Fruit fly (Drosophila melanogaster) whole organism, embryonic: ENCODE data around the gene Ids.

ENCODE experiments used
- Asciz ChIP-seq: fragments of 200-800 bp; sonication (Bioruptor generic); optimal IDR thresholded peaks from 2 replicates; lab custom pipeline; 2017; ENCODE audit warnings: missing biosample characterization, mild to moderate bottlenecking, missing genetic modification characterization, missing genetic modification reagents
- CG10654 ChIP-seq: fragments of 200-800 bp; sonication (Bioruptor generic); optimal IDR thresholded peaks from 2 replicates; lab custom pipeline; 2016; ENCODE audit warnings: missing biosample characterization, missing genetic modification characterization
- CG11085 ChIP-seq: fragments of 200-800 bp; sonication (Bioruptor generic); IDR thresholded peaks from 2 replicates; pipeline ENCODE4 v1.3.6; 2022; ENCODE audit warnings: missing biosample characterization, missing genetic modification characterization
- CG11093 ChIP-seq: fragments of 200-800 bp; sonication (Bioruptor generic); IDR thresholded peaks from 3 replicates; pipeline ENCODE4 v1.3.6; 2022; ENCODE audit warnings: missing biosample characterization, missing genetic modification characterization
- CG12071 ChIP-seq: fragments of 200-800 bp; sonication (Bioruptor generic); optimal IDR thresholded peaks from 3 replicates; lab custom pipeline; 2018; ENCODE audit warnings: missing biosample characterization, mild to moderate bottlenecking, missing genetic modification characterization
- CG12236 ChIP-seq: fragments of 200-800 bp; sonication (Bioruptor generic); optimal IDR thresholded peaks from 2 replicates; lab custom pipeline; 2016; ENCODE audit warnings: missing biosample characterization, missing genetic modification characterization
- CG12769 ChIP-seq: fragments of 200-800 bp; sonication (Bioruptor generic); optimal IDR thresholded peaks from 2 replicates; lab custom pipeline; 2019; ENCODE audit warnings: missing biosample characterization, mild to moderate bottlenecking, missing genetic modification characterization, moderate library complexity
- CG13287 ChIP-seq: fragments of 200-800 bp; sonication (Bioruptor generic); IDR thresholded peaks from 2 replicates; pipeline ENCODE4 v1.3.6; 2022; ENCODE audit warnings: missing biosample characterization, missing genetic modification characterization; ENCODE audit not compliant: partially characterized antibody
- CG14710 ChIP-seq: fragments of 200-800 bp; sonication (Bioruptor generic); optimal IDR thresholded peaks from 3 replicates; lab custom pipeline; 2019; ENCODE audit warnings: missing biosample characterization, mild to moderate bottlenecking, missing genetic modification characterization, moderate library complexity
- CG1603 ChIP-seq: fragments of 200-800 bp; sonication (Bioruptor generic); optimal IDR thresholded peaks from 2 replicates; lab custom pipeline; 2019; ENCODE audit warnings: missing biosample characterization, mild to moderate bottlenecking, missing genetic modification characterization, moderate library complexity
- CG17361 ChIP-seq: fragments of 200-800 bp; sonication (Bioruptor generic); IDR thresholded peaks from 3 replicates; pipeline ENCODE4 v1.3.6; 2022; ENCODE audit warnings: missing biosample characterization, missing genetic modification characterization
- CG17612 ChIP-seq: fragments of 200-800 bp; sonication (Bioruptor generic); IDR thresholded peaks from 2 replicates; pipeline ENCODE4 v1.3.6; 2022; ENCODE audit warnings: missing biosample characterization, missing genetic modification characterization
- CG31441 ChIP-seq: fragments of 200-800 bp; sonication (Bioruptor generic); IDR thresholded peaks from 2 replicates; pipeline ENCODE4 v1.3.6; 2022; ENCODE audit warnings: missing biosample characterization, missing genetic modification characterization
- CG32772 ChIP-seq: fragments of 200-800 bp; sonication (Bioruptor generic); IDR thresholded peaks from 2 replicates; pipeline ENCODE4 v1.3.6; 2022; ENCODE audit warnings: missing biosample characterization, missing genetic modification characterization
- CG7963 ChIP-seq: fragments of 200-800 bp; sonication (Bioruptor generic); IDR thresholded peaks from 3 replicates; pipeline ENCODE4 v1.3.6; 2022; ENCODE audit warnings: missing biosample characterization, missing genetic modification characterization; ENCODE audit not compliant: partially characterized antibody
- CG8478 ChIP-seq: fragments of >200 bp; optimal IDR thresholded peaks from 2 replicates; lab custom pipeline; 2018
- Dek ChIP-seq: fragments of 200-800 bp; sonication (Bioruptor generic); optimal IDR thresholded peaks from 3 replicates; lab custom pipeline; 2019; ENCODE audit warnings: missing biosample characterization, mild to moderate bottlenecking, missing genetic modification characterization, moderate library complexity
- Dfd ChIP-seq, 2 experiments: fragments of >200 bp; optimal IDR thresholded peaks; 2 replicates each; lab custom pipeline; 2017; ENCODE audit warnings: missing biosample characterization in 2 of 2, missing genetic modification characterization in 2 of 2
- Doc3 ChIP-seq: fragments of 200-800 bp; sonication (Bioruptor generic); IDR thresholded peaks from 3 replicates; pipeline ENCODE4 v1.3.6; 2022; ENCODE audit warnings: missing biosample characterization, missing genetic modification characterization; ENCODE audit not compliant: partially characterized antibody
- E2f2 ChIP-seq: fragments of 200-800 bp; sonication (Bioruptor generic); IDR thresholded peaks from 2 replicates; pipeline ENCODE4 v1.3.6; 2022; ENCODE audit warnings: missing biosample characterization, missing genetic modification characterization
- Fer1 ChIP-seq: fragments of 200-800 bp; sonication (Bioruptor generic); optimal IDR thresholded peaks from 2 replicates; lab custom pipeline; 2017; ENCODE audit warnings: missing biosample characterization, mild to moderate bottlenecking, missing genetic modification characterization
- Gsc ChIP-seq: fragments of 200-800 bp; sonication (Bioruptor generic); IDR thresholded peaks from 2 replicates; pipeline ENCODE4 v1.3.6; 2022; ENCODE audit warnings: missing biosample characterization, missing genetic modification characterization
- H15 ChIP-seq: fragments of 200-800 bp; sonication (Bioruptor generic); IDR thresholded peaks from 3 replicates; pipeline ENCODE4 v1.3.6; 2022; ENCODE audit warnings: missing biosample characterization, missing genetic modification characterization
- HLH54F ChIP-seq: fragments of 200-800 bp; sonication (Bioruptor generic); optimal IDR thresholded peaks from 3 replicates; lab custom pipeline; 2016; ENCODE audit warnings: missing biosample characterization, missing genetic modification characterization
- Hey ChIP-seq: fragments of 200-800 bp; sonication (Bioruptor generic); optimal IDR thresholded peaks from 3 replicates; lab custom pipeline; 2018; ENCODE audit warnings: missing biosample characterization, mild to moderate bottlenecking, missing genetic modification characterization
- Hmr ChIP-seq: fragments of 200-800 bp; sonication (Bioruptor generic); optimal IDR thresholded peaks from 3 replicates; lab custom pipeline; 2017; ENCODE audit warnings: mild to moderate bottlenecking, missing biosample characterization, missing genetic modification reagents, missing genetic modification characterization
- Lhr ChIP-seq: fragments of 200-800 bp; sonication (Bioruptor generic); optimal IDR thresholded peaks from 3 replicates; lab custom pipeline; 2017; ENCODE audit warnings: mild to moderate bottlenecking, missing biosample characterization, missing genetic modification reagents, missing genetic modification characterization
- Meics ChIP-seq: fragments of 200-800 bp; sonication (Bioruptor generic); optimal IDR thresholded peaks from 2 replicates; lab custom pipeline; 2017; ENCODE audit warnings: missing biosample characterization, mild to moderate bottlenecking, missing genetic modification characterization
- Mrtf ChIP-seq: fragments of 200-800 bp; sonication (Bioruptor generic); IDR thresholded peaks from 3 replicates; pipeline ENCODE4 v1.3.6; 2022; ENCODE audit warnings: missing biosample characterization, missing genetic modification characterization
- Opbp ChIP-seq: fragments of 200-800 bp; sonication (Bioruptor generic); IDR thresholded peaks from 3 replicates; pipeline ENCODE4 v1.3.6; 2022; ENCODE audit warnings: missing biosample characterization, missing genetic modification characterization; ENCODE audit not compliant: partially characterized antibody
- PHDP ChIP-seq: fragments of 200-800 bp; sonication (Bioruptor generic); optimal IDR thresholded peaks from 3 replicates; lab custom pipeline; 2018; ENCODE audit warnings: missing biosample characterization, mild to moderate bottlenecking, missing genetic modification characterization, moderate library complexity
- Rfx ChIP-seq: fragments of 200-800 bp; sonication (Bioruptor generic); IDR thresholded peaks from 2 replicates; pipeline ENCODE4 v1.3.6; 2022; ENCODE audit warnings: missing biosample characterization, missing genetic modification characterization
- al ChIP-seq: fragments of 200-800 bp; sonication (Bioruptor generic); IDR thresholded peaks from 2 replicates; pipeline ENCODE4 v1.3.6; 2022; ENCODE audit warnings: missing biosample characterization, missing genetic modification characterization
- ato ChIP-seq: fragments of 200-800 bp; sonication (Bioruptor generic); IDR thresholded peaks from 2 replicates; pipeline ENCODE4 v1.3.6; 2022; ENCODE audit warnings: missing biosample characterization, missing genetic modification characterization; ENCODE audit not compliant: partially characterized antibody
- btn ChIP-seq: fragments of 200-800 bp; sonication (Bioruptor generic); optimal IDR thresholded peaks from 2 replicates; lab custom pipeline; 2016; ENCODE audit warnings: missing biosample characterization, missing genetic modification characterization
- croc ChIP-seq: fragments of 200-800 bp; sonication (Bioruptor generic); conservative IDR thresholded peaks from 3 replicates; pipeline ENCODE4 v1.3.6; 2022; ENCODE audit warnings: missing biosample characterization, missing genetic modification characterization
- crp ChIP-seq, 2 experiments: fragments of 200-800 bp; sonication (Bioruptor generic); optimal IDR thresholded peaks; 2 replicates in 1 of 2; 3 replicates in 1 of 2; lab custom pipeline; 2017; ENCODE audit warnings: missing biosample characterization in 2 of 2, missing genetic modification characterization in 2 of 2, mild to moderate bottlenecking in 1 of 2, moderate library complexity in 1 of 2
- disco-r ChIP-seq: fragments of 200-800 bp; sonication (Bioruptor generic); optimal IDR thresholded peaks from 2 replicates; lab custom pipeline; 2016; ENCODE audit warnings: missing biosample characterization, missing genetic modification characterization
- dmrt99B ChIP-seq: fragments of 200-800 bp; sonication (Bioruptor generic); optimal IDR thresholded peaks from 2 replicates; lab custom pipeline; 2018; ENCODE audit warnings: missing biosample characterization, mild to moderate bottlenecking, missing genetic modification characterization, moderate library complexity
- h ChIP-seq: fragments of >200 bp; optimal IDR thresholded peaks from 2 replicates; lab custom pipeline; 2017
- ham ChIP-seq: fragments of 200-800 bp; sonication (Bioruptor generic); IDR thresholded peaks from 2 replicates; pipeline ENCODE4 v1.3.6; 2022; ENCODE audit warnings: missing biosample characterization, missing genetic modification characterization
- hkb ChIP-seq, 2 experiments: fragments of 200-800 bp in 1 of 2; fragments of >200 bp in 1 of 2; sonication (Bioruptor generic) in 1 of 2; IDR thresholded peaks in 1 of 2; optimal IDR thresholded peaks in 1 of 2; 2 replicates each; pipeline versions ENCODE4 v1.3.6 to Lab custom; 2017 to 2022; ENCODE audit warnings: missing biosample characterization in 1 of 2, missing genetic modification characterization in 1 of 2
- lilli ChIP-seq: fragments of 200-800 bp; sonication (Bioruptor generic); optimal IDR thresholded peaks from 3 replicates; lab custom pipeline; 2016; ENCODE audit warnings: missing biosample characterization, missing genetic modification characterization
- nom ChIP-seq: fragments of 200-800 bp; sonication (Bioruptor generic); optimal IDR thresholded peaks from 2 replicates; lab custom pipeline; 2017; ENCODE audit warnings: missing biosample characterization, missing genetic modification characterization, mild to moderate bottlenecking, moderate library complexity, missing genetic modification reagents
- phol ChIP-seq: fragments of 200-800 bp; sonication (Bioruptor generic); optimal IDR thresholded peaks from 3 replicates; lab custom pipeline; 2018; ENCODE audit warnings: missing biosample characterization, mild to moderate bottlenecking, missing genetic modification characterization, moderate library complexity
- sna ChIP-seq: fragments of 200-800 bp; sonication (Bioruptor generic); IDR thresholded peaks from 2 replicates; pipeline ENCODE4 v1.3.6; 2022; ENCODE audit warnings: missing biosample characterization, missing genetic modification characterization; ENCODE audit not compliant: partially characterized antibody
- trem ChIP-seq: fragments of 200-800 bp; optimal IDR thresholded peaks from 3 replicates; lab custom pipeline; 2019; ENCODE audit warnings: missing biosample characterization, mild to moderate bottlenecking, missing genetic modification characterization, moderate library complexity
- unpg ChIP-seq: fragments of 200-800 bp; sonication (Bioruptor generic); optimal IDR thresholded peaks from 3 replicates; lab custom pipeline; 2018; ENCODE audit warnings: missing biosample characterization, mild to moderate bottlenecking, missing genetic modification characterization, moderate library complexity
- z ChIP-seq: fragments of 200-800 bp; sonication (Bioruptor generic); IDR thresholded peaks from 3 replicates; pipeline ENCODE4 v1.3.6; 2022; ENCODE audit warnings: missing biosample characterization, missing genetic modification characterization
- zfh1 ChIP-seq: fragments of 200-800 bp; sonication (Bioruptor generic); IDR thresholded peaks from 3 replicates; pipeline ENCODE4 v1.3.6; 2022; ENCODE audit warnings: missing biosample characterization, missing genetic modification characterization

Ids gene

DNA sequence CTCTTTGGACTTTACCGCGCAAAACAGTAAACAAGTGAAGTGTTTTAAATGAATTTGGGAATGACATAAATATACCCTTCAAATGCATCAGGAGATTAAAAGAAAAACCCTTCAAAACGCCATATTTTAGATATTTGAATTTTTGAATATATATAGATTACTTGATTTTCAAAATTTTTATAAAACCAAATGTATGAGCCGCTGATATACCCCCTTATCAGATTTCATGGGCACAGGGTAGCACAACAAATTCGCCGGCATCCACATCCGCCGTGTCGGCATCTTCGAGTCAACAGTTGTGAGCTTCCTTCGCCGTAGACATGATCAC is at the start of gene Ids (continued):
- TF ChIP-seq Gsc (GFP tag; lab: Robert Waterston, UW) (no peak), Lhr (GFP tag; lab: Kevin White, UChicago) (peak; percentile 24), Rfx (GFP tag; lab: Robert Waterston, UW) (peak; percentile 84), CG12236 (no peak), PHDP (peak; percentile 71), CG11093 (GFP tag; lab: Robert Waterston, UW) (peak; percentile 63), trem (tag; lab: Kevin White, UChicago) (peak; percentile 23), croc (GFP tag; lab: Robert Waterston, UW) (peak; percentile 57; the same call in 2 of the 3 replicates), CG12071 (GFP tag; lab: Kevin White, UChicago) (no peak), H15 (GFP tag; lab: Robert Waterston, UW) (peak; percentile 79; the same call in 2 of the 3 replicates), CG11085 (GFP tag; lab: Robert Waterston, UW) (no peak), Opbp (GFP tag; lab: Robert Waterston, UW) (no peak), al (peak; percentile 57; the same call in 1 of the 2 replicates), Hey (no peak), Mrtf (0 out of 3 replicates have a peak, but pooled peaks have one; percentile 48), CG12769 (tag; lab: Kevin White, UChicago) (no peak), hkb (optimal IDR thresholded peaks at IDR 0.05; lab: Kevin White, UChicago) (no peak), hkb (GFP tag; IDR thresholded peaks at IDR 0.05; lab: Robert Waterston, UW) (peak; percentile 75), Doc3 (GFP tag; lab: Robert Waterston, UW) (no peak), CG32772 (GFP tag; lab: Robert Waterston, UW) (peak; percentile 65), CG7963 (GFP tag; lab: Robert Waterston, UW) (no peak), sna (GFP tag; lab: Robert Waterston, UW) (no peak), CG13287 (no peak; the same call in 1 of the 2 replicates), h (lab: Kevin White, UChicago) (no peak), Fer1 (GFP tag; lab: Kevin White, UChicago) (peak; percentile 69), E2f2 (GFP tag; lab: Robert Waterston, UW) (peak; percentile 65), dmrt99B (tag; lab: Kevin White, UChicago) (peak; percentile 83), phol (peak; percentile 65), CG17361 (GFP tag; lab: Robert Waterston, UW) (peak; percentile 72), Asciz (peak; percentile 62), ham (GFP tag; lab: Robert Waterston, UW) (no peak), btn (GFP tag; lab: Kevin White, UChicago) (no peak), zfh1 (peak; percentile 87), Hmr (GFP tag; lab: Kevin White, UChicago) (no peak), Dek (tag; lab: Kevin White, UChicago) (peak; percentile 71), ato (GFP tag; lab: Robert Waterston, UW) (no peak), unpg (GFP tag; lab: Kevin White, UChicago) (peak; percentile 74), crp (GFP tag; optimal IDR thresholded peaks at IDR 0.05; lab: Kevin White, UChicago) (peak in 1 of 2 experiments; percentile 15), HLH54F (peak; percentile 37), z (GFP tag; lab: Robert Waterston, UW) (peak; percentile 20; the same call in 1 of the 3 replicates), CG31441 (GFP tag; lab: Robert Waterston, UW) (peak; percentile 81), nom (GFP tag; lab: Kevin White, UChicago) (peak; percentile 70), Dfd (GFP tag; optimal IDR thresholded peaks at IDR 0.05; lab: Kevin White, UChicago) (no peak), lilli (GFP tag; lab: Kevin White, UChicago) (peak; percentile 66), CG10654 (GFP tag; lab: Kevin White, UChicago) (peak; percentile 47), Meics (GFP tag; lab: Kevin White, UChicago) (peak; percentile 76), CG8478 (lab: Kevin White, UChicago) (no peak), CG1603 (tag; lab: Kevin White, UChicago) (peak; percentile 27), disco-r (GFP tag; lab: Kevin White, UChicago) (no peak), CG17612 (0 out of 2 replicates have a peak, but pooled peaks have one; percentile 32), CG14710 (tag; lab: Kevin White, UChicago) (peak; percentile 29)
